Fruit fly (Drosophila melanogaster) whole organism, pupa: ENCODE results near the gene CG18473.

ENCODE experiments used
- CG10348 ChIP-seq: fragments of 200-800 bp; sonication (Bioruptor generic); IDR thresholded peaks from 2 replicates; pipeline ENCODE4 v1.3.6; 2022; ENCODE audit warnings: missing biosample characterization, missing genetic modification characterization
- CG12605 ChIP-seq: fragments of 200-800 bp; sonication (Bioruptor generic); IDR thresholded peaks from 2 replicates; pipeline ENCODE4 v1.3.6; 2022; ENCODE audit warnings: missing biosample characterization, missing genetic modification characterization
- CG13204 ChIP-seq: fragments of 200-800 bp; sonication (Bioruptor generic); optimal IDR thresholded peaks from 2 replicates; lab custom pipeline; 2018; ENCODE audit warnings: missing biosample characterization, mild to moderate bottlenecking, missing genetic modification characterization, moderate library complexity
- CG14655 ChIP-seq: fragments of 200-800 bp; sonication (Bioruptor generic); optimal IDR thresholded peaks from 3 replicates; lab custom pipeline; 2017; ENCODE audit warnings: mild to moderate bottlenecking, missing biosample characterization, missing genetic modification reagents, missing genetic modification characterization
- CG15710 ChIP-seq: fragments of 200-800 bp; sonication (Bioruptor generic); optimal IDR thresholded peaks from 2 replicates; lab custom pipeline; 2018; ENCODE audit warnings: missing biosample characterization, mild to moderate bottlenecking, missing genetic modification characterization, moderate library complexity
- CG17806 ChIP-seq: fragments of 200-800 bp; sonication (Bioruptor generic); optimal IDR thresholded peaks from 2 replicates; lab custom pipeline; 2018; ENCODE audit warnings: missing biosample characterization, mild to moderate bottlenecking, missing genetic modification characterization, moderate library complexity
- CG32121 ChIP-seq: fragments of 200-800 bp; sonication (Bioruptor generic); IDR thresholded peaks from 2 replicates; pipeline ENCODE4 v1.3.6; 2022; ENCODE audit warnings: missing biosample characterization, missing genetic modification characterization
- CG34367 ChIP-seq: fragments of 200-800 bp; sonication (Bioruptor generic); optimal IDR thresholded peaks from 2 replicates; lab custom pipeline; 2018; ENCODE audit warnings: missing biosample characterization, mild to moderate bottlenecking, missing genetic modification characterization
- CG4496 ChIP-seq: fragments of 200-800 bp; sonication (Bioruptor generic); IDR thresholded peaks from 3 replicates; pipeline ENCODE4 v1.3.6; 2022; ENCODE audit warnings: missing biosample characterization, missing genetic modification characterization
- CG8159 ChIP-seq: fragments of 200-800 bp; sonication (Bioruptor generic); optimal IDR thresholded peaks from 3 replicates; lab custom pipeline; 2018; ENCODE audit warnings: missing biosample characterization, mild to moderate bottlenecking, missing genetic modification characterization, moderate library complexity
- CG8301 ChIP-seq: fragments of 200-800 bp; sonication (Bioruptor generic); optimal IDR thresholded peaks from 2 replicates; lab custom pipeline; 2018; ENCODE audit warnings: missing biosample characterization, mild to moderate bottlenecking, missing genetic modification characterization
- CG9948 ChIP-seq: fragments of 200-800 bp; sonication (Bioruptor generic); optimal IDR thresholded peaks from 2 replicates; lab custom pipeline; 2018; ENCODE audit warnings: missing biosample characterization, mild to moderate bottlenecking, missing genetic modification characterization, moderate library complexity
- D1 ChIP-seq: fragments of 200-800 bp; sonication (Bioruptor generic); optimal IDR thresholded peaks from 2 replicates; lab custom pipeline; 2018; ENCODE audit warnings: missing biosample characterization, mild to moderate bottlenecking, missing genetic modification characterization, moderate library complexity
- EcR ChIP-seq: fragments of 200-800 bp; sonication (Bioruptor generic); optimal IDR thresholded peaks from 3 replicates; lab custom pipeline; 2019; ENCODE audit warnings: missing biosample characterization, missing genetic modification characterization, mild to moderate bottlenecking, moderate library complexity, missing genetic modification reagents
- Ets98B ChIP-seq: fragments of 200-800 bp; sonication (Bioruptor generic); IDR thresholded peaks from 2 replicates; pipeline ENCODE4 v1.3.6; 2022; ENCODE audit warnings: missing biosample characterization, missing genetic modification characterization
- Pif1A ChIP-seq: fragments of 200-800 bp; sonication (Bioruptor generic); optimal IDR thresholded peaks from 3 replicates; lab custom pipeline; 2016; ENCODE audit warnings: missing biosample characterization, missing genetic modification characterization
- Pif1B ChIP-seq: fragments of 200-800 bp; sonication (Bioruptor generic); optimal IDR thresholded peaks from 3 replicates; lab custom pipeline; 2016; ENCODE audit warnings: missing biosample characterization, missing genetic modification characterization
- Snoo ChIP-seq: fragments of 200-800 bp; sonication (Bioruptor generic); optimal IDR thresholded peaks from 3 replicates; lab custom pipeline; 2017; ENCODE audit warnings: missing biosample characterization, mild to moderate bottlenecking, missing genetic modification characterization, inconsistent platforms
- fd96Ca ChIP-seq: fragments of 200-800 bp; sonication (Bioruptor generic); IDR thresholded peaks from 3 replicates; pipeline ENCODE4 v1.3.6; 2022; ENCODE audit warnings: missing biosample characterization, missing genetic modification characterization
- gl ChIP-seq: fragments of 200-800 bp; sonication (Bioruptor generic); optimal IDR thresholded peaks from 2 replicates; lab custom pipeline; 2018; ENCODE audit warnings: missing biosample characterization, mild to moderate bottlenecking, missing genetic modification characterization
- rn ChIP-seq: fragments of 200-800 bp; sonication (Bioruptor generic); IDR thresholded peaks from 2 replicates; pipeline ENCODE4 v1.3.6; 2022; ENCODE audit warnings: missing biosample characterization, missing genetic modification characterization

Gene CG18473

dm6 chr3R:9334592-9335518 is 28.2 kb upstream of the CG18473 start, which contains the start of the genes Aduk and pasi2:
Gene Aduk (minus strand): TSS chr3R:9334714.
Gene pasi2 (plus strand): TSS chr3R:9335170.
- TF ChIP-seq CG9948 (tag; lab: Kevin White, UChicago), result no peak
- no peak for TF ChIP-seq Pif1B (GFP tag; lab: Kevin White, UChicago)
- no peak for TF ChIP-seq D1 (tag; lab: Kevin White, UChicago)
- no peak for TF ChIP-seq CG13204 (GFP tag; lab: Kevin White, UChicago)
- TF ChIP-seq rn (GFP tag; lab: Robert Waterston, UW), result no peak
- no peak for TF ChIP-seq gl
- no peak for TF ChIP-seq CG8159 (tag; lab: Kevin White, UChicago)
- no peak for TF ChIP-seq CG10348 (GFP tag; lab: Robert Waterston, UW)
- TF ChIP-seq CG34367, result no peak
- no peak for TF ChIP-seq CG32121 (GFP tag; lab: Robert Waterston, UW)
- TF ChIP-seq Ets98B (GFP tag; lab: Robert Waterston, UW), result no peak
- TF ChIP-seq Pif1A, result no peak
- TF ChIP-seq fd96Ca (GFP tag; lab: Robert Waterston, UW), result no peak
- TF ChIP-seq CG15710 (tag; lab: Kevin White, UChicago), result no peak
- TF ChIP-seq Snoo (tag; lab: Kevin White, UChicago), result no peak

dm6 chr3R:9337402-9338254 is 25.5 kb upstream of the CG18473 start:
- peak; percentile 66 for TF ChIP-seq EcR (GFP tag; lab: Kevin White, UChicago)
- TF ChIP-seq Pif1B (GFP tag; lab: Kevin White, UChicago), result no peak

dm6 chr3R:9338771-9339170 is 24.3 kb upstream of the CG18473 start:
- peak; percentile 95 for TF ChIP-seq EcR (GFP tag; lab: Kevin White, UChicago)
- no peak for TF ChIP-seq rn (GFP tag; lab: Robert Waterston, UW)
- TF ChIP-seq, all 21 proteins: peak for 1

dm6 chr3R:9339176-9340075 is 23.7 kb upstream of the CG18473 start:
- peak; percentile 67 for TF ChIP-seq D1 (tag; lab: Kevin White, UChicago)
- TF ChIP-seq CG34367, result peak; percentile 79
- TF ChIP-seq EcR (GFP tag; lab: Kevin White, UChicago), result peak; percentile 47
- TF ChIP-seq Snoo (tag; lab: Kevin White, UChicago), result peak; percentile 50
- TF ChIP-seq CG32121 (GFP tag; lab: Robert Waterston, UW), result peak; percentile 66
- peak; percentile 13 for TF ChIP-seq gl
- peak; percentile 72 for TF ChIP-seq CG15710 (tag; lab: Kevin White, UChicago)
- peak; percentile 44 for TF ChIP-seq Pif1B (GFP tag; lab: Kevin White, UChicago)
- peak; percentile 36; the same call in 1 of the 2 replicates for TF ChIP-seq CG12605 (GFP tag; lab: Robert Waterston, UW)
- no peak for TF ChIP-seq CG10348 (GFP tag; lab: Robert Waterston, UW)
- TF ChIP-seq CG13204 (GFP tag; lab: Kevin White, UChicago), result no peak
- peak; percentile 57; the same call in 1 of the 3 replicates for TF ChIP-seq CG4496 (GFP tag; lab: Robert Waterston, UW)
- peak; percentile 81 for TF ChIP-seq CG17806
- TF ChIP-seq CG8301 (tag; lab: Kevin White, UChicago), result peak; percentile 85
- no peak; the same call in 2 of the 3 replicates for TF ChIP-seq fd96Ca (GFP tag; lab: Robert Waterston, UW)
- TF ChIP-seq CG8159 (tag; lab: Kevin White, UChicago), result peak; percentile 80
- TF ChIP-seq rn (GFP tag; lab: Robert Waterston, UW), result 0 out of 2 replicates have a peak, but pooled peaks have one; percentile 5
- peak; percentile 85 for TF ChIP-seq CG14655 (GFP tag; lab: Kevin White, UChicago)
- peak; percentile 38; the same call in 1 of the 2 replicates for TF ChIP-seq Ets98B (GFP tag; lab: Robert Waterston, UW)
- TF ChIP-seq Pif1A, result peak; percentile 70
- peak; percentile 86 for TF ChIP-seq CG9948 (tag; lab: Kevin White, UChicago)

DNA sequence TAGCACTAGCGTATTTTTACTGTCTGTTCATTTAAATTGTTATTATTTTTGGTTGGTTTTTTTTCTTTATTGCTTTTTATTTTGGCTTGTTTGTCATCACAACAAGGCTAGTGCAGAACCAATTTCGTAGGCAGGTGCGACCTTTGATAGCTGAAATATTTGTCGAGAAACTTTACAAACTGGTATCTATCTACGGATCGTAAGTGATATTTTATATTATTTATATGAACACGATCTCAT is 23.1 kb upstream of the CG18473 start, which contains the start of gene drn:
TSS of gene drn (plus strand) at position 141 of the 240 bp plus-strand sequence.
- TF ChIP-seq fd96Ca (GFP tag; lab: Robert Waterston, UW) (no peak), CG13204 (GFP tag; lab: Kevin White, UChicago) (no peak), EcR (GFP tag; lab: Kevin White, UChicago) (no peak), CG17806 (no peak)
